Fruit fly (Drosophila melanogaster) whole organism, embryonic: ENCODE results near the gene CG8837.
A peak's percentile ranks its signal among the peaks of the same experiment; 100 is the strongest.

Experiments used
- Atf3 ChIP-seq: fragments of 200-800 bp; sonication (Bioruptor generic); optimal IDR thresholded peaks from 3 replicates; lab custom pipeline; 2016; ENCODE audit warnings: missing biosample characterization, missing genetic modification characterization
- CG10321 ChIP-seq: fragments of 200-800 bp; sonication (Bioruptor generic); IDR thresholded peaks from 2 replicates; pipeline ENCODE4 v1.3.6; 2022; ENCODE audit warnings: missing biosample characterization, missing genetic modification characterization
- CG11398 ChIP-seq: fragments of 200-800 bp; sonication (Bioruptor generic); optimal IDR thresholded peaks from 2 replicates; lab custom pipeline; 2016; ENCODE audit warnings: missing biosample characterization, missing genetic modification characterization
- CG11504 ChIP-seq: fragments of 200-800 bp; sonication (Bioruptor generic); optimal IDR thresholded peaks from 3 replicates; lab custom pipeline; 2019; ENCODE audit warnings: missing biosample characterization, mild to moderate bottlenecking, missing genetic modification characterization, moderate library complexity
- CG11695 ChIP-seq: fragments of 200-800 bp; sonication (Bioruptor generic); IDR thresholded peaks from 3 replicates; pipeline ENCODE4 v1.3.6; 2022; ENCODE audit warnings: missing biosample characterization, missing genetic modification characterization
- CG11696 ChIP-seq: fragments of 200-800 bp; sonication (Bioruptor generic); IDR thresholded peaks from 2 replicates; pipeline ENCODE4 v1.3.6; 2022; ENCODE audit warnings: missing biosample characterization, missing genetic modification characterization
- CG1233 ChIP-seq: fragments of 200-800 bp; sonication (Bioruptor generic); optimal IDR thresholded peaks from 4 replicates; lab custom pipeline; 2018; ENCODE audit warnings: missing biosample characterization, mild to moderate bottlenecking, missing genetic modification characterization
- CG12769 ChIP-seq: fragments of 200-800 bp; sonication (Bioruptor generic); optimal IDR thresholded peaks from 2 replicates; lab custom pipeline; 2019; ENCODE audit warnings: missing biosample characterization, mild to moderate bottlenecking, missing genetic modification characterization, moderate library complexity
- CG13424 ChIP-seq: fragments of 200-800 bp; sonication (Bioruptor generic); optimal IDR thresholded peaks from 2 replicates; lab custom pipeline; 2019; ENCODE audit warnings: missing biosample characterization, mild to moderate bottlenecking, missing genetic modification characterization, moderate library complexity
- CG15073 ChIP-seq: fragments of 200-800 bp; sonication (Bioruptor generic); optimal IDR thresholded peaks from 2 replicates; lab custom pipeline; 2016; ENCODE audit warnings: missing biosample characterization, missing genetic modification characterization
- CG1647 ChIP-seq: fragments of 200-800 bp; sonication (Bioruptor generic); optimal IDR thresholded peaks from 3 replicates; lab custom pipeline; 2016; ENCODE audit warnings: missing biosample characterization, missing genetic modification characterization
- CG16863 ChIP-seq: fragments of 200-800 bp; sonication (Bioruptor generic); optimal IDR thresholded peaks from 3 replicates; lab custom pipeline; 2016; ENCODE audit warnings: missing biosample characterization, missing genetic modification characterization
- CG17385 ChIP-seq: fragments of 200-800 bp; sonication (Bioruptor generic); optimal IDR thresholded peaks from 3 replicates; lab custom pipeline; 2018; ENCODE audit warnings: missing biosample characterization, mild to moderate bottlenecking, missing genetic modification characterization
- CG17912 ChIP-seq: fragments of 200-800 bp; sonication (Bioruptor generic); optimal IDR thresholded peaks from 2 replicates; lab custom pipeline; 2018; ENCODE audit warnings: missing biosample characterization, mild to moderate bottlenecking, missing genetic modification characterization
- CG1792 ChIP-seq: fragments of 200-800 bp; sonication (Bioruptor generic); optimal IDR thresholded peaks from 2 replicates; lab custom pipeline; 2016; ENCODE audit warnings: missing biosample characterization, missing genetic modification characterization
- CG2712 ChIP-seq: fragments of 200-800 bp; optimal IDR thresholded peaks from 3 replicates; lab custom pipeline; 2019; ENCODE audit warnings: missing biosample characterization, mild to moderate bottlenecking, missing genetic modification characterization, moderate library complexity
- CG5245 ChIP-seq: fragments of 200-800 bp; sonication (Bioruptor generic); optimal IDR thresholded peaks from 3 replicates; lab custom pipeline; 2016; ENCODE audit warnings: missing biosample characterization, missing genetic modification characterization
- CG9609 ChIP-seq: fragments of 200-800 bp; sonication (Bioruptor generic); optimal IDR thresholded peaks from 3 replicates; lab custom pipeline; 2016; ENCODE audit warnings: missing biosample characterization, missing genetic modification characterization
- Camta ChIP-seq: fragments of 200-800 bp; sonication (Bioruptor generic); optimal IDR thresholded peaks from 2 replicates; lab custom pipeline; 2016; ENCODE audit warnings: missing biosample characterization, missing genetic modification characterization
- Chrac-16 ChIP-seq: fragments of 200-800 bp; sonication (Bioruptor generic); optimal IDR thresholded peaks from 3 replicates; lab custom pipeline; 2016; ENCODE audit warnings: missing biosample characterization, missing genetic modification characterization
- CkIIα-i1 ChIP-seq: fragments of 200-800 bp; sonication (Bioruptor generic); IDR thresholded peaks from 2 replicates; pipeline ENCODE4 v1.3.6; 2022; ENCODE audit warnings: missing biosample characterization, missing genetic modification characterization
- D19B ChIP-seq: fragments of 200-800 bp; sonication (Bioruptor generic); optimal IDR thresholded peaks from 2 replicates; lab custom pipeline; 2017; ENCODE audit warnings: missing biosample characterization, mild to moderate bottlenecking, missing genetic modification characterization
- Doc2 ChIP-seq: fragments of 200-800 bp; sonication (Bioruptor generic); IDR thresholded peaks from 2 replicates; pipeline ENCODE4 v1.3.6; 2022; ENCODE audit warnings: missing biosample characterization, missing genetic modification characterization
- Doc3 ChIP-seq: fragments of 200-800 bp; sonication (Bioruptor generic); IDR thresholded peaks from 3 replicates; pipeline ENCODE4 v1.3.6; 2022; ENCODE audit warnings: missing biosample characterization, missing genetic modification characterization; ENCODE audit not compliant: partially characterized antibody
- Drgx ChIP-seq: fragments of 200-800 bp; sonication (Bioruptor generic); IDR thresholded peaks from 2 replicates; pipeline ENCODE4 v1.3.6; 2022; ENCODE audit warnings: missing biosample characterization, missing genetic modification characterization
- HLH3B ChIP-seq: fragments of 200-800 bp; sonication (Bioruptor generic); IDR thresholded peaks from 2 replicates; pipeline ENCODE4 v1.3.6; 2022; ENCODE audit warnings: missing biosample characterization, missing genetic modification characterization
- HLH54F ChIP-seq: fragments of 200-800 bp; sonication (Bioruptor generic); optimal IDR thresholded peaks from 3 replicates; lab custom pipeline; 2016; ENCODE audit warnings: missing biosample characterization, missing genetic modification characterization
- HLHmδ ChIP-seq: fragments of 200-800 bp; sonication (Bioruptor generic); optimal IDR thresholded peaks from 2 replicates; lab custom pipeline; 2018; ENCODE audit warnings: missing biosample characterization, mild to moderate bottlenecking, missing genetic modification characterization, moderate library complexity
- Hey ChIP-seq: fragments of 200-800 bp; sonication (Bioruptor generic); optimal IDR thresholded peaks from 3 replicates; lab custom pipeline; 2018; ENCODE audit warnings: missing biosample characterization, mild to moderate bottlenecking, missing genetic modification characterization
- Lpt ChIP-seq: fragments of >200 bp; optimal IDR thresholded peaks from 2 replicates; lab custom pipeline; 2018; ENCODE audit warnings: missing biosample characterization, missing genetic modification characterization
- Max ChIP-seq: fragments of 200-800 bp; sonication (Bioruptor generic); optimal IDR thresholded peaks from 2 replicates; lab custom pipeline; 2016; ENCODE audit warnings: missing biosample characterization, mild to moderate bottlenecking, missing genetic modification characterization
- Med ChIP-seq: fragments of 200-800 bp; sonication (Bioruptor generic); peaks from one replicate; lab custom pipeline; 2016; ENCODE audit warnings: missing biosample characterization, missing genetic modification characterization, mild to moderate bottlenecking, inconsistent platforms, moderate library complexity
- Poxn ChIP-seq: fragments of 200-800 bp; sonication (Bioruptor generic); IDR thresholded peaks from 2 replicates; pipeline ENCODE4 v1.3.6; 2022; ENCODE audit warnings: missing biosample characterization, missing genetic modification characterization
- Sox102F ChIP-seq: fragments of 200-800 bp; sonication (Bioruptor generic); optimal IDR thresholded peaks from 2 replicates; lab custom pipeline; 2018; ENCODE audit warnings: missing biosample characterization, mild to moderate bottlenecking, missing genetic modification characterization, moderate library complexity
- Sry-β ChIP-seq: fragments of 200-800 bp; sonication (Bioruptor generic); optimal IDR thresholded peaks from 2 replicates; lab custom pipeline; 2018; ENCODE audit warnings: missing biosample characterization, mild to moderate bottlenecking, missing genetic modification characterization, moderate library complexity
- ac ChIP-seq: fragments of 200-800 bp; sonication (Bioruptor generic); optimal IDR thresholded peaks from 3 replicates; lab custom pipeline; 2017; ENCODE audit warnings: missing biosample characterization, mild to moderate bottlenecking, missing genetic modification characterization
- ato ChIP-seq: fragments of 200-800 bp; sonication (Bioruptor generic); IDR thresholded peaks from 2 replicates; pipeline ENCODE4 v1.3.6; 2022; ENCODE audit warnings: missing biosample characterization, missing genetic modification characterization; ENCODE audit not compliant: partially characterized antibody
- chm ChIP-seq: fragments of 200-800 bp; sonication (Bioruptor generic); IDR thresholded peaks from 2 replicates; pipeline ENCODE4 v1.3.6; 2022; ENCODE audit warnings: missing biosample characterization, missing genetic modification characterization
- corto ChIP-seq: fragments of 200-800 bp; sonication (Bioruptor generic); optimal IDR thresholded peaks from 2 replicates; lab custom pipeline; 2016; ENCODE audit warnings: missing biosample characterization, mild to moderate bottlenecking, missing genetic modification characterization, moderate library complexity
- crp ChIP-seq, 2 experiments: fragments of 200-800 bp; sonication (Bioruptor generic); optimal IDR thresholded peaks; 2 replicates in 1 of 2; 3 replicates in 1 of 2; lab custom pipeline; 2017; ENCODE audit warnings: missing biosample characterization in 2 of 2, missing genetic modification characterization in 2 of 2, mild to moderate bottlenecking in 1 of 2, moderate library complexity in 1 of 2
- dimm ChIP-seq: fragments of 200-800 bp; sonication (Bioruptor generic); IDR thresholded peaks from 2 replicates; pipeline ENCODE4 v1.3.6; 2022; ENCODE audit warnings: missing biosample characterization, missing genetic modification characterization
- gfzf ChIP-seq: fragments of 200-800 bp; sonication (Bioruptor generic); optimal IDR thresholded peaks from 2 replicates; lab custom pipeline; 2016; ENCODE audit warnings: missing biosample characterization, mild to moderate bottlenecking, missing genetic modification characterization, moderate library complexity
- grau ChIP-seq: fragments of 200-800 bp; optimal IDR thresholded peaks from 3 replicates; lab custom pipeline; 2019; ENCODE audit warnings: missing biosample characterization, mild to moderate bottlenecking, missing genetic modification characterization, moderate library complexity
- luna ChIP-seq: fragments of 200-800 bp; sonication (Bioruptor generic); optimal IDR thresholded peaks from 2 replicates; lab custom pipeline; 2016; ENCODE audit warnings: missing biosample characterization, missing genetic modification characterization
- nerfin-2 ChIP-seq: fragments of 200-800 bp; sonication (Bioruptor generic); IDR thresholded peaks from 2 replicates; pipeline ENCODE4 v1.3.6; 2022; ENCODE audit warnings: missing biosample characterization, missing genetic modification characterization; ENCODE audit not compliant: partially characterized antibody
- seq ChIP-seq: fragments of 200-800 bp; sonication (Bioruptor generic); IDR thresholded peaks from 2 replicates; pipeline ENCODE4 v1.3.6; 2022; ENCODE audit warnings: missing biosample characterization, missing genetic modification characterization
- stc ChIP-seq: fragments of 200-800 bp; sonication (Bioruptor generic); IDR thresholded peaks from 2 replicates; pipeline ENCODE4 v1.3.6; 2022; ENCODE audit warnings: missing biosample characterization, missing genetic modification characterization
- stwl ChIP-seq: fragments of 200-800 bp; sonication (Bioruptor generic); optimal IDR thresholded peaks from 3 replicates; lab custom pipeline; 2018; ENCODE audit warnings: missing biosample characterization, mild to moderate bottlenecking, missing genetic modification characterization, moderate library complexity
- usp ChIP-seq: fragments of >200 bp; optimal IDR thresholded peaks from 2 replicates; lab custom pipeline; 2017; ENCODE audit warnings: missing biosample characterization, missing genetic modification characterization
- zfh2 ChIP-seq: fragments of 200-800 bp; sonication (Bioruptor generic); optimal IDR thresholded peaks from 2 replicates; lab custom pipeline; 2016; ENCODE audit warnings: missing biosample characterization, missing genetic modification characterization

CG8837 gene

dm6 chr2L:3323319-3324287 lies 3.6 kb downstream of the CG8837 start, which contains the start of gene CG33281 (continued):
- no peak for TF ChIP-seq Med (GFP tag; lab: Kevin White, UChicago)
- TF ChIP-seq Hey (tag; lab: Kevin White, UChicago), result no peak
- no peak for TF ChIP-seq CG11696 (GFP tag; lab: Robert Waterston, UW)
- TF ChIP-seq HLH3B (GFP tag; lab: Robert Waterston, UW), result no peak
- no peak for TF ChIP-seq Doc3 (GFP tag; lab: Robert Waterston, UW)
- no peak for TF ChIP-seq CG2712 (tag; lab: Kevin White, UChicago)
- no peak for TF ChIP-seq chm (GFP tag; lab: Robert Waterston, UW)
- no peak for TF ChIP-seq CG1792
- no peak for TF ChIP-seq stwl (tag; lab: Kevin White, UChicago)
- no peak for TF ChIP-seq Lpt (GFP tag; lab: Kevin White, UChicago)
- no peak for TF ChIP-seq Atf3 (GFP tag; lab: Kevin White, UChicago)
- TF ChIP-seq stc (GFP tag; lab: Robert Waterston, UW), result no peak
- no peak for TF ChIP-seq CG15073 (GFP tag; lab: Kevin White, UChicago)
- no peak for TF ChIP-seq CG12769
- no peak for TF ChIP-seq Doc2 (GFP tag; lab: Robert Waterston, UW)
- TF ChIP-seq gfzf (GFP tag; lab: Kevin White, UChicago), result no peak
- no peak for TF ChIP-seq usp (GFP tag; lab: Kevin White, UChicago)
- TF ChIP-seq ac (GFP tag; lab: Kevin White, UChicago), result no peak
- TF ChIP-seq crp (GFP tag; optimal IDR thresholded peaks at IDR 0.05; lab: Kevin White, UChicago), result no peak
- TF ChIP-seq corto (GFP tag; lab: Kevin White, UChicago), result no peak
- no peak for TF ChIP-seq zfh2 (GFP tag; lab: Kevin White, UChicago)
- TF ChIP-seq ato (GFP tag; lab: Robert Waterston, UW), result no peak
- TF ChIP-seq luna (GFP tag; lab: Kevin White, UChicago), result no peak
- TF ChIP-seq Drgx (GFP tag; lab: Robert Waterston, UW), result no peak
- no peak for TF ChIP-seq CG11504 (tag; lab: Kevin White, UChicago)
- peak; percentile 48 for TF ChIP-seq CG1233 (GFP tag; lab: Kevin White, UChicago)
- no peak for TF ChIP-seq CG10321 (GFP tag; lab: Robert Waterston, UW)
- TF ChIP-seq Chrac-16 (GFP tag; lab: Kevin White, UChicago), result no peak
- TF ChIP-seq CG13424 (tag; lab: Kevin White, UChicago), result no peak
- TF ChIP-seq CG17385 (GFP tag; lab: Kevin White, UChicago), result no peak
- no peak for TF ChIP-seq CG11398 (GFP tag; lab: Kevin White, UChicago)
- no peak for TF ChIP-seq CG9609 (GFP tag; lab: Kevin White, UChicago)
- no peak for TF ChIP-seq Max
- no peak for TF ChIP-seq CG1647 (GFP tag; lab: Kevin White, UChicago)
- TF ChIP-seq CkIIα-i1 (GFP tag; lab: Robert Waterston, UW), result no peak
- no peak for TF ChIP-seq grau (tag; lab: Kevin White, UChicago)
- TF ChIP-seq Sry-β (GFP tag; lab: Kevin White, UChicago), result no peak
- no peak for TF ChIP-seq Sox102F (GFP tag; lab: Kevin White, UChicago)
- TF ChIP-seq D19B (GFP tag; lab: Kevin White, UChicago), result no peak
- TF ChIP-seq nerfin-2, result no peak
- no peak for TF ChIP-seq CG5245 (GFP tag; lab: Kevin White, UChicago)
- no peak for TF ChIP-seq CG11695 (GFP tag; lab: Robert Waterston, UW)
- no peak for TF ChIP-seq Poxn (GFP tag; lab: Robert Waterston, UW)
- no peak for TF ChIP-seq CG17912 (GFP tag; lab: Kevin White, UChicago)
- no peak for TF ChIP-seq Camta
- no peak for TF ChIP-seq CG16863 (GFP tag; lab: Kevin White, UChicago)
- no peak for TF ChIP-seq HLH54F
- no peak for TF ChIP-seq dimm
- no peak for TF ChIP-seq seq (GFP tag; lab: Robert Waterston, UW)
- TF ChIP-seq HLHmδ (GFP tag; lab: Kevin White, UChicago), result no peak
